Fruit fly (Drosophila melanogaster): ENCODE measurements around the gene Arp5.

The Arp5 gene

dm6 chr3R:18185385-18185784, at the start of gene Arp5, which contains the start of gene CG7208 (continued):
- TF ChIP-seq wor (GFP tag; IDR thresholded peaks at IDR 0.05) (0 out of 2 replicates have a peak, but pooled peaks have one; percentile 13), TFAM (GFP tag; optimal IDR thresholded peaks at IDR 0.05) (no peak), CG7987 (GFP tag; optimal IDR thresholded peaks at IDR 0.05) (peak; percentile 15), Ets97D (GFP tag; optimal IDR thresholded peaks at IDR 0.05) (peak; percentile 70), grn (GFP tag; optimal IDR thresholded peaks at IDR 0.05) (no peak), Six4 (GFP tag; optimal IDR thresholded peaks at IDR 0.05) (peak; percentile 40), CG10147 (GFP tag; optimal IDR thresholded peaks at IDR 0.05) (peak; percentile 59), CG11560 (tag; IDR thresholded peaks at IDR 0.05) (no peak; the same call in 2 of the 3 replicates), Kr (GFP tag; optimal IDR thresholded peaks at IDR 0.05) (no peak), CG31365 (tag; optimal IDR thresholded peaks at IDR 0.05) (no peak), gro (GFP tag; optimal IDR thresholded peaks at IDR 0.05) (peak; percentile 47), E2f1 (GFP tag; IDR thresholded peaks at IDR 0.05) (0 out of 2 replicates have a peak, but pooled peaks have one; percentile 30), trh (GFP tag; optimal IDR thresholded peaks at IDR 0.05) (peak; percentile 23), kni (GFP tag; optimal IDR thresholded peaks at IDR 0.05) (no peak), CG5180 (GFP tag; optimal IDR thresholded peaks at IDR 0.05) (no peak), crc (GFP tag; optimal IDR thresholded peaks at IDR 0.05) (peak; percentile 40), CG12659 (GFP tag; optimal IDR thresholded peaks at IDR 0.05) (peak; percentile 86), ind (GFP tag; optimal IDR thresholded peaks at IDR 0.05) (peak; percentile 75), CG10979 (tag; optimal IDR thresholded peaks at IDR 0.05) (peak; percentile 53), Jarid2 (GFP tag; optimal IDR thresholded peaks at IDR 0.05) (no peak), tna (GFP tag; IDR thresholded peaks at IDR 0.05; ENCODE audit: partially characterized antibody) (no peak), exex (tag; optimal IDR thresholded peaks at IDR 0.05) (no peak), tgo (GFP tag; IDR thresholded peaks at IDR 0.05) (peak; percentile 66), kay (GFP tag; optimal IDR thresholded peaks at IDR 0.05) (peak; percentile 43), MESR4 (GFP tag; optimal IDR thresholded peaks at IDR 0.05) (peak; percentile 37), Usf (GFP tag; optimal IDR thresholded peaks at IDR 0.05) (peak; percentile 1), CG1792 (GFP tag; optimal IDR thresholded peaks at IDR 0.05) (peak; percentile 4), CG14860 (GFP tag; IDR thresholded peaks at IDR 0.05; ENCODE audit: partially characterized antibody) (no peak), hth (optimal IDR thresholded peaks at IDR 0.05) (no peak), repo (GFP tag; optimal IDR thresholded peaks at IDR 0.05) (no peak), CoRest (tag; optimal IDR thresholded peaks at IDR 0.05) (peak; percentile 86), sens-2 (GFP tag; IDR thresholded peaks at IDR 0.05) (no peak), CG16863 (GFP tag; optimal IDR thresholded peaks at IDR 0.05) (peak; percentile 30), crol (GFP tag; IDR thresholded peaks at IDR 0.05) (no peak), CG16813 (GFP tag; IDR thresholded peaks at IDR 0.05; ENCODE audit: partially characterized antibody) (no peak), CG14014 (GFP tag; IDR thresholded peaks at IDR 0.05) (no peak; the same call in none of the 2 replicates), sqz (GFP tag; optimal IDR thresholded peaks at IDR 0.05) (no peak), dm (GFP tag; optimal IDR thresholded peaks at IDR 0.05) (peak; percentile 5), mld (GFP tag; IDR thresholded peaks at IDR 0.05; ENCODE audit: partially characterized antibody) (no peak), croc (GFP tag; conservative IDR thresholded peaks at IDR 0.05) (0 out of 3 replicates have a peak, but pooled peaks have one; percentile 19), fd96Cb (tag; optimal IDR thresholded peaks at IDR 0.05) (peak; percentile 62), CG7271 (tag; optimal IDR thresholded peaks at IDR 0.05) (no peak), Xbp1 (GFP tag; optimal IDR thresholded peaks at IDR 0.05) (peak; percentile 78), ems (GFP tag; optimal IDR thresholded peaks at IDR 0.05) (peak; percentile 73), sna (GFP tag; IDR thresholded peaks at IDR 0.05; ENCODE audit: partially characterized antibody) (peak; percentile 64; the same call in 1 of the 2 replicates), aop (GFP tag; IDR thresholded peaks at IDR 0.05) (no peak), CG7357 (GFP tag; IDR thresholded peaks at IDR 0.05) (0 out of 3 replicates have a peak, but pooled peaks have one; percentile 36), ac (GFP tag; optimal IDR thresholded peaks at IDR 0.05) (no peak), CG2889 (GFP tag; IDR thresholded peaks at IDR 0.05) (0 out of 3 replicates have a peak, but pooled peaks have one; percentile 22), ssp (GFP tag; IDR thresholded peaks at IDR 0.05) (peak; percentile 41), br (optimal IDR thresholded peaks at IDR 0.05) (no peak)
